Fruit fly (Drosophila melanogaster) whole organism, embryonic: ENCODE measurements around the gene Sidpn.

ENCODE experiments used
- Atf-2 ChIP-seq: fragments of 200-800 bp; sonication (Bioruptor generic); optimal IDR thresholded peaks from 2 replicates; lab custom pipeline; 2016; ENCODE audit warnings: missing biosample characterization, missing genetic modification characterization
- CG10274 ChIP-seq: fragments of 200-800 bp; sonication (Bioruptor generic); optimal IDR thresholded peaks from 3 replicates; lab custom pipeline; 2017; ENCODE audit warnings: missing biosample characterization, mild to moderate bottlenecking, missing genetic modification characterization
- CG10321 ChIP-seq: fragments of 200-800 bp; sonication (Bioruptor generic); IDR thresholded peaks from 2 replicates; pipeline ENCODE4 v1.3.6; 2022; ENCODE audit warnings: missing biosample characterization, missing genetic modification characterization
- CG10565 ChIP-seq: fragments of 200-800 bp; sonication (Bioruptor generic); optimal IDR thresholded peaks from 3 replicates; lab custom pipeline; 2016; ENCODE audit warnings: missing biosample characterization, mild to moderate bottlenecking, missing genetic modification characterization
- CG11695 ChIP-seq: fragments of 200-800 bp; sonication (Bioruptor generic); IDR thresholded peaks from 3 replicates; pipeline ENCODE4 v1.3.6; 2022; ENCODE audit warnings: missing biosample characterization, missing genetic modification characterization
- CG1233 ChIP-seq: fragments of 200-800 bp; sonication (Bioruptor generic); optimal IDR thresholded peaks from 4 replicates; lab custom pipeline; 2018; ENCODE audit warnings: missing biosample characterization, mild to moderate bottlenecking, missing genetic modification characterization
- CG14441 ChIP-seq: fragments of 200-800 bp; sonication (Bioruptor generic); IDR thresholded peaks from 2 replicates; pipeline ENCODE4 v1.3.6; 2022; ENCODE audit warnings: missing biosample characterization, missing genetic modification characterization
- CG16815 ChIP-seq: fragments of 200-800 bp; sonication (Bioruptor generic); optimal IDR thresholded peaks from 3 replicates; lab custom pipeline; 2017; ENCODE audit warnings: missing biosample characterization, mild to moderate bottlenecking, missing genetic modification characterization
- CG16863 ChIP-seq: fragments of 200-800 bp; sonication (Bioruptor generic); optimal IDR thresholded peaks from 3 replicates; lab custom pipeline; 2016; ENCODE audit warnings: missing biosample characterization, missing genetic modification characterization
- CG17802 ChIP-seq: fragments of 200-800 bp; sonication (Bioruptor generic); optimal IDR thresholded peaks from 2 replicates; lab custom pipeline; 2018; ENCODE audit warnings: missing biosample characterization, mild to moderate bottlenecking, missing genetic modification characterization, moderate library complexity
- CG18599 ChIP-seq: fragments of 200-800 bp; sonication (Bioruptor generic); optimal IDR thresholded peaks from 3 replicates; lab custom pipeline; 2017; ENCODE audit warnings: missing biosample characterization, missing genetic modification characterization, mild to moderate bottlenecking, moderate library complexity, missing genetic modification reagents
- CG18619 ChIP-seq: fragments of 200-800 bp; sonication (Bioruptor generic); optimal IDR thresholded peaks from 3 replicates; lab custom pipeline; 2017; ENCODE audit warnings: missing biosample characterization, mild to moderate bottlenecking, missing genetic modification characterization
- CG2199 ChIP-seq: fragments of 200-800 bp; sonication (Bioruptor generic); IDR thresholded peaks from 3 replicates; pipeline ENCODE4 v1.3.6; 2022; ENCODE audit warnings: missing biosample characterization, missing genetic modification characterization
- CG30403 ChIP-seq: fragments of 200-800 bp; sonication (Bioruptor generic); optimal IDR thresholded peaks from 3 replicates; lab custom pipeline; 2016; ENCODE audit warnings: missing biosample characterization, missing genetic modification characterization
- CG3065 ChIP-seq: fragments of 200-800 bp; sonication (Bioruptor generic); optimal IDR thresholded peaks from 2 replicates; lab custom pipeline; 2016; ENCODE audit warnings: missing biosample characterization, missing genetic modification characterization
- CG31224 ChIP-seq: fragments of 200-800 bp; sonication (Bioruptor generic); IDR thresholded peaks from 2 replicates; pipeline ENCODE4 v1.3.6; 2022; ENCODE audit warnings: missing biosample characterization, missing genetic modification characterization
- CG3163 ChIP-seq: fragments of 200-800 bp; sonication (Bioruptor generic); optimal IDR thresholded peaks from 3 replicates; lab custom pipeline; 2016; ENCODE audit warnings: missing biosample characterization, missing genetic modification characterization
- CG3281 ChIP-seq: fragments of 200-800 bp; sonication (Bioruptor generic); optimal IDR thresholded peaks from 3 replicates; lab custom pipeline; 2017; ENCODE audit warnings: missing biosample characterization, mild to moderate bottlenecking, missing genetic modification characterization
- CG3847 ChIP-seq: fragments of 200-800 bp; sonication (Bioruptor generic); IDR thresholded peaks from 2 replicates; pipeline ENCODE4 v1.3.6; 2022; ENCODE audit warnings: missing biosample characterization, missing genetic modification characterization
- CG3995 ChIP-seq: fragments of 200-800 bp; sonication (Bioruptor generic); optimal IDR thresholded peaks from 3 replicates; lab custom pipeline; 2016; ENCODE audit warnings: missing biosample characterization, missing genetic modification characterization
- CG4328 ChIP-seq: fragments of 200-800 bp; sonication (Bioruptor generic); optimal IDR thresholded peaks from 3 replicates; lab custom pipeline; 2017; ENCODE audit warnings: missing biosample characterization, missing genetic modification reagents, missing genetic modification characterization
- CG43689 ChIP-seq: fragments of 200-800 bp; sonication (Bioruptor generic); IDR thresholded peaks from 2 replicates; pipeline ENCODE4 v1.3.6; 2022; ENCODE audit warnings: missing biosample characterization, missing genetic modification characterization
- CG6854 ChIP-seq: fragments of 200-800 bp; sonication (Bioruptor generic); optimal IDR thresholded peaks from 3 replicates; lab custom pipeline; 2017; ENCODE audit warnings: missing biosample characterization, mild to moderate bottlenecking, missing genetic modification characterization
- CG7786 ChIP-seq: fragments of 200-800 bp; sonication (Bioruptor generic); optimal IDR thresholded peaks from 2 replicates; lab custom pipeline; 2016; ENCODE audit warnings: missing biosample characterization, missing genetic modification characterization
- CG8924 ChIP-seq: fragments of 200-800 bp; optimal IDR thresholded peaks from 3 replicates; lab custom pipeline; 2019; ENCODE audit warnings: missing biosample characterization, mild to moderate bottlenecking, missing genetic modification characterization, moderate library complexity
- CG9609 ChIP-seq: fragments of 200-800 bp; sonication (Bioruptor generic); optimal IDR thresholded peaks from 3 replicates; lab custom pipeline; 2016; ENCODE audit warnings: missing biosample characterization, missing genetic modification characterization
- Deaf1 ChIP-seq: fragments of 200-800 bp; optimal IDR thresholded peaks from 3 replicates; lab custom pipeline; 2019; ENCODE audit warnings: missing biosample characterization, mild to moderate bottlenecking, missing genetic modification characterization, moderate library complexity
- E2f2 ChIP-seq: fragments of 200-800 bp; sonication (Bioruptor generic); IDR thresholded peaks from 2 replicates; pipeline ENCODE4 v1.3.6; 2022; ENCODE audit warnings: missing biosample characterization, missing genetic modification characterization
- Gsc ChIP-seq: fragments of 200-800 bp; sonication (Bioruptor generic); IDR thresholded peaks from 2 replicates; pipeline ENCODE4 v1.3.6; 2022; ENCODE audit warnings: missing biosample characterization, missing genetic modification characterization
- MESR4 ChIP-seq: fragments of 200-800 bp; sonication (Bioruptor generic); optimal IDR thresholded peaks from 2 replicates; lab custom pipeline; 2018; ENCODE audit warnings: missing biosample characterization, mild to moderate bottlenecking, missing genetic modification characterization, moderate library complexity
- Mad ChIP-seq: fragments of 200-800 bp; sonication (Bioruptor generic); optimal IDR thresholded peaks from 2 replicates; lab custom pipeline; 2016; ENCODE audit warnings: missing biosample characterization, missing genetic modification characterization
- Myb ChIP-seq: fragments of 200-800 bp; sonication (Bioruptor generic); optimal IDR thresholded peaks from 2 replicates; lab custom pipeline; 2016; ENCODE audit warnings: missing biosample characterization, missing genetic modification characterization
- Trl ChIP-seq, 3 experiments: fragments of >200 bp in 2 of 3; fragments of 200-800 bp in 1 of 3; sonication (Bioruptor generic) in 1 of 3; optimal IDR thresholded peaks; 2 replicates in 1 of 3; 3 replicates in 2 of 3; lab custom pipeline; 2016 to 2017; ENCODE audit warnings: missing biosample characterization in 1 of 3, missing genetic modification characterization in 1 of 3
- ab ChIP-seq: fragments of 200-800 bp; sonication (Bioruptor generic); optimal IDR thresholded peaks from 2 replicates; lab custom pipeline; 2016; ENCODE audit warnings: missing biosample characterization, missing genetic modification characterization
- chm ChIP-seq: fragments of 200-800 bp; sonication (Bioruptor generic); IDR thresholded peaks from 2 replicates; pipeline ENCODE4 v1.3.6; 2022; ENCODE audit warnings: missing biosample characterization, missing genetic modification characterization
- chn ChIP-seq: fragments of 200-800 bp; sonication (Bioruptor generic); optimal IDR thresholded peaks from 2 replicates; lab custom pipeline; 2016; ENCODE audit warnings: missing biosample characterization, missing genetic modification characterization
- da ChIP-seq: fragments of 200-800 bp; sonication (Bioruptor generic); optimal IDR thresholded peaks from 2 replicates; lab custom pipeline; 2016; ENCODE audit warnings: missing biosample characterization, missing genetic modification characterization
- eyg ChIP-seq: fragments of 200-800 bp; sonication (Bioruptor generic); optimal IDR thresholded peaks from 3 replicates; lab custom pipeline; 2016; ENCODE audit warnings: missing biosample characterization, missing genetic modification characterization
- fd102C ChIP-seq: fragments of 200-800 bp; sonication (Bioruptor generic); optimal IDR thresholded peaks from 2 replicates; lab custom pipeline; 2018; ENCODE audit warnings: missing biosample characterization, mild to moderate bottlenecking, missing genetic modification characterization, moderate library complexity
- kay ChIP-seq: fragments of 200-800 bp; sonication (Bioruptor generic); optimal IDR thresholded peaks from 2 replicates; lab custom pipeline; 2016; ENCODE audit warnings: missing biosample characterization, missing genetic modification characterization
- nom ChIP-seq: fragments of 200-800 bp; sonication (Bioruptor generic); optimal IDR thresholded peaks from 2 replicates; lab custom pipeline; 2017; ENCODE audit warnings: missing biosample characterization, missing genetic modification characterization, mild to moderate bottlenecking, moderate library complexity, missing genetic modification reagents
- peb ChIP-seq: fragments of 200-800 bp; sonication (Bioruptor generic); IDR thresholded peaks from 2 replicates; pipeline ENCODE4 v1.3.6; 2022; ENCODE audit warnings: missing biosample characterization, missing genetic modification characterization
- pita ChIP-seq: fragments of 200-800 bp; sonication (Bioruptor generic); optimal IDR thresholded peaks from 2 replicates; lab custom pipeline; 2017; ENCODE audit warnings: missing biosample characterization, mild to moderate bottlenecking, missing genetic modification characterization
- rib ChIP-seq: fragments of 200-800 bp; sonication (Bioruptor generic); IDR thresholded peaks from 2 replicates; pipeline ENCODE4 v1.3.6; 2022; ENCODE audit warnings: missing biosample characterization, missing genetic modification characterization
- schlank ChIP-seq: fragments of 200-800 bp; sonication (Bioruptor generic); optimal IDR thresholded peaks from 2 replicates; lab custom pipeline; 2018; ENCODE audit warnings: missing biosample characterization, mild to moderate bottlenecking, missing genetic modification characterization
- sens ChIP-seq: fragments of 200-800 bp; sonication (Bioruptor generic); peaks from one replicate; lab custom pipeline; 2016; ENCODE audit warnings: missing biosample characterization, missing genetic modification characterization
- sob ChIP-seq: fragments of 200-800 bp; sonication (Bioruptor generic); IDR thresholded peaks from 2 replicates; pipeline ENCODE4 v1.3.6; 2022; ENCODE audit warnings: missing biosample characterization, missing genetic modification characterization
- ssp ChIP-seq: fragments of 200-800 bp; sonication (Bioruptor generic); IDR thresholded peaks from 2 replicates; pipeline ENCODE4 v1.3.6; 2022; ENCODE audit warnings: missing biosample characterization, missing genetic modification characterization
- tll ChIP-seq, 2 experiments: fragments of 200-800 bp in 1 of 2; fragments of >200 bp in 1 of 2; sonication (Bioruptor generic) in 1 of 2; optimal IDR thresholded peaks; 2 replicates each; lab custom pipeline; 2017 to 2019; ENCODE audit warnings: missing biosample characterization in 2 of 2, missing genetic modification characterization in 2 of 2, mild to moderate bottlenecking in 1 of 2, moderate library complexity in 1 of 2
- tx ChIP-seq: fragments of 200-800 bp; sonication (Bioruptor generic); optimal IDR thresholded peaks from 2 replicates; lab custom pipeline; 2016; ENCODE audit warnings: missing biosample characterization, missing genetic modification characterization
- zf30C ChIP-seq: fragments of 200-800 bp; sonication (Bioruptor generic); optimal IDR thresholded peaks from 3 replicates; lab custom pipeline; 2018; ENCODE audit warnings: missing biosample characterization, mild to moderate bottlenecking, missing genetic modification characterization
- zfh2 ChIP-seq: fragments of 200-800 bp; sonication (Bioruptor generic); optimal IDR thresholded peaks from 2 replicates; lab custom pipeline; 2016; ENCODE audit warnings: missing biosample characterization, missing genetic modification characterization

Sidpn gene

dm6 chr2L:19019160-19019592 lies 8.3 kb upstream of the Sidpn start (continued):
- TF ChIP-seq zf30C (GFP tag; lab: Kevin White, UChicago) (no peak), rib (GFP tag; lab: Robert Waterston, UW) (no peak), Myb (no peak), MESR4 (GFP tag; lab: Kevin White, UChicago) (no peak), CG3995 (GFP tag; lab: Kevin White, UChicago) (no peak), ab (GFP tag; lab: Kevin White, UChicago) (no peak), CG43689 (GFP tag; lab: Robert Waterston, UW) (no peak), peb (GFP tag; lab: Robert Waterston, UW) (no peak), chn (GFP tag; lab: Kevin White, UChicago) (no peak), Trl (optimal IDR thresholded peaks at IDR 0.05; lab: Kevin White, UChicago) (no peak), Trl (GFP tag; optimal IDR thresholded peaks at IDR 0.05; lab: Kevin White, UChicago) (no peak), nom (GFP tag; lab: Kevin White, UChicago) (no peak), CG17802 (no peak), sob (GFP tag; lab: Robert Waterston, UW) (no peak), CG3065 (GFP tag; lab: Kevin White, UChicago) (no peak), CG10565 (no peak), sens (GFP tag; lab: Kevin White, UChicago) (peak; percentile 84), eyg (no peak), pita (GFP tag; lab: Kevin White, UChicago) (no peak), CG10274 (GFP tag; lab: Kevin White, UChicago) (no peak), Mad (GFP tag; lab: Kevin White, UChicago) (no peak), CG16815 (GFP tag; lab: Kevin White, UChicago) (peak; percentile 7), schlank (tag; lab: Kevin White, UChicago) (no peak), CG10321 (no peak), CG31224 (no peak), Atf-2 (GFP tag; lab: Kevin White, UChicago) (no peak), CG6854 (GFP tag; lab: Kevin White, UChicago) (peak; percentile 29), kay (GFP tag; lab: Kevin White, UChicago) (no peak), E2f2 (no peak), chm (GFP tag; lab: Robert Waterston, UW) (no peak), Deaf1 (tag; lab: Kevin White, UChicago) (no peak), CG30403 (peak; percentile 56), ssp (no peak), CG1233 (GFP tag; lab: Kevin White, UChicago) (peak; percentile 37), CG3281 (GFP tag; lab: Kevin White, UChicago) (peak; percentile 45), zfh2 (GFP tag; lab: Kevin White, UChicago) (peak; percentile 13), CG18599 (peak; percentile 61), CG3847 (GFP tag; lab: Robert Waterston, UW) (no peak), CG14441 (GFP tag; lab: Robert Waterston, UW) (no peak), CG2199 (GFP tag; lab: Robert Waterston, UW) (no peak), da (GFP tag; lab: Kevin White, UChicago) (no peak), CG11695 (GFP tag; lab: Robert Waterston, UW) (no peak), CG7786 (GFP tag; lab: Kevin White, UChicago) (peak; percentile 6), Gsc (GFP tag; lab: Robert Waterston, UW) (no peak), CG3163 (GFP tag; lab: Kevin White, UChicago) (no peak), fd102C (GFP tag; lab: Kevin White, UChicago) (no peak), CG18619 (GFP tag; lab: Kevin White, UChicago) (peak; percentile 48), tll (GFP tag; optimal IDR thresholded peaks at IDR 0.05; lab: Kevin White, UChicago) (no peak), CG16863 (GFP tag; lab: Kevin White, UChicago) (no peak), CG8924 (tag; lab: Kevin White, UChicago) (peak; percentile 28), tx (GFP tag; lab: Kevin White, UChicago) (no peak), CG4328 (no peak), CG9609 (GFP tag; lab: Kevin White, UChicago) (no peak)
